Worm (Caenorhabditis elegans): ENCODE measurements around the gene pqn-39.

DNA sequence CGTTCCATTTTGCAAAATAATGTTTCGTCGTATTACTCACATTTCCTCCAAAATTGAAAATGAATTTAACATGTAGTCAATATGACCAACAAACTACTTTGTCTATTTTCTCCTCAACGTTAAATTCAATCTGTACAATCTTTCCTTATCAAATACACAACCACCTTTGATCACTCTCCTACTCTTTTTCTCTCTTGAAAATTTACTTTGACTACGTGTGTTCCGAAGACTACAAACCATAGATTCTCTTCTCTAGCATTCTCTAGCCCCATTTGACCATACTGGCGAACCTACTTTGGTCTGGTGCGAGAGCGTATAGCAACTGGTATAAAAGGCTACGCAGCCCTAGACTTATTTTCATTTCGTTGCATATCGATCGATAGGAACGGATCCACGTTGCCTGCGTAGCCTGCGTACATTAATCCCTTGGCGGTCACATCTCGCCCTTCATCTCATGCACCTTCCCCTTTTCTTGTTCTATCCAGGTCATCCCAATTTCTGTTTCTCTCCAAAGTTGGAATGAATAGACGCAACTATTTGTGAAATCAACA lies 31.8 kb upstream of the pqn-39 start:
- TF ChIP-seq him-1 (tag; optimal IDR thresholded peaks at IDR 0.05) (no peak), dao-5 (tag; optimal IDR thresholded peaks at IDR 0.05) (no peak)

Measured in whole organism, L4/young adult.